Worm (Caenorhabditis elegans): Measurements from ENCODE around the gene F38B6.6.

ce11 chrX:6655163-6655562 is 34.7 kb downstream of the F38B6.6 start, which contains the start of gene nhr-173:
- TF ChIP-seq fos-1 (tag; optimal IDR thresholded peaks at IDR 0.05) (peak; percentile 42), lsy-2 (tag; optimal IDR thresholded peaks at IDR 0.05) (no peak), zag-1 (tag; optimal IDR thresholded peaks at IDR 0.05) (no peak)
